Worm (Caenorhabditis elegans): ENCODE data around the gene F54D5.17.

The F54D5.17 gene

ce11 chrII:11544714-11545113 is 11.7 kb upstream of the F54D5.17 start, which contains the start of gene F54D5.9 (continued):
- TF ChIP-seq mcd-1 (GFP tag; IDR thresholded peaks at IDR 0.05): 0 out of 2 replicates have a peak, but pooled peaks have one; percentile 6
- no peak for TF ChIP-seq ztf-25 (GFP tag; IDR thresholded peaks at IDR 0.05)
- TF ChIP-seq lag-1 (GFP tag; IDR thresholded peaks at IDR 0.05): no peak
- TF ChIP-seq ceh-91 (GFP tag; IDR thresholded peaks at IDR 0.05): peak; percentile 61; the same call in 1 of the 2 replicates
- TF ChIP-seq ceh-79 (tag; optimal IDR thresholded peaks at IDR 0.05): no peak
- TF ChIP-seq F22D6.2 (tag; optimal IDR thresholded peaks at IDR 0.05): no peak
- peak; percentile 85 for TF ChIP-seq madf-6 (GFP tag; IDR thresholded peaks at IDR 0.05)
- peak; percentile 87 for TF ChIP-seq lsl-1 (GFP tag; optimal IDR thresholded peaks at IDR 0.05)
- TF ChIP-seq rcor-1 (GFP tag; IDR thresholded peaks at IDR 0.05): no peak; the same call in 1 of the 2 replicates
- TF ChIP-seq F33H1.4 (GFP tag; IDR thresholded peaks at IDR 0.05): peak; percentile 83
- no peak for TF ChIP-seq rpc-1 (optimal IDR thresholded peaks at IDR 0.05)
- TF ChIP-seq rpc-1 (tag; optimal IDR thresholded peaks at IDR 0.05): no peak
- no peak for TF ChIP-seq Y95B8A.8 (GFP tag; IDR thresholded peaks at IDR 0.05)
- no peak for TF ChIP-seq nhr-179 (tag; optimal IDR thresholded peaks at IDR 0.05)
- no peak for TF ChIP-seq Y53F4B.3 (GFP tag; IDR thresholded peaks at IDR 0.05)
- TF ChIP-seq nhr-120 (GFP tag; IDR thresholded peaks at IDR 0.05): no peak
- TF ChIP-seq nhr-27 (tag; optimal IDR thresholded peaks at IDR 0.05): no peak
- no peak for TF ChIP-seq Y53G8AR.9 (GFP tag; conservative IDR thresholded peaks at IDR 0.05)
- peak; percentile 36 for TF ChIP-seq dpl-1 (GFP tag; optimal IDR thresholded peaks at IDR 0.05)
- TF ChIP-seq somi-1 (GFP tag; optimal IDR thresholded peaks at IDR 0.05): no peak
- TF ChIP-seq hrde-1 (tag; optimal IDR thresholded peaks at IDR 0.05; ENCODE audit: borderline replicate concordance): no peak
- TF ChIP-seq snpc-3.4 (tag; optimal IDR thresholded peaks at IDR 0.05): peak; percentile 36
- no peak for TF ChIP-seq ceh-27 (GFP tag; optimal IDR thresholded peaks at IDR 0.05)
- peak; percentile 71 for TF ChIP-seq efl-1 (GFP tag; optimal IDR thresholded peaks at IDR 0.05)

- no peak for TF ChIP-seq mes-4 (tag; optimal IDR thresholded peaks at IDR 0.05)
- no peak for TF ChIP-seq nhr-179 (tag; optimal IDR thresholded peaks at IDR 0.05)
- TF ChIP-seq attf-3 (GFP tag; conservative IDR thresholded peaks at IDR 0.05): peak; percentile 80
- peak; percentile 79 for TF ChIP-seq rpc-1 (optimal IDR thresholded peaks at IDR 0.05)
- no peak for TF ChIP-seq rpc-1 (tag; optimal IDR thresholded peaks at IDR 0.05)
- no peak for TF ChIP-seq snpc-1.1 (tag; optimal IDR thresholded peaks at IDR 0.05; ENCODE audit: insufficient read depth)
- TF ChIP-seq repo-1 (tag; optimal IDR thresholded peaks at IDR 0.05): peak; percentile 91
- TF ChIP-seq lin-26 (GFP tag; IDR thresholded peaks at IDR 0.05): peak; percentile 75
- peak; percentile 74 for TF ChIP-seq snpc-3.4 (tag; optimal IDR thresholded peaks at IDR 0.05)
- peak; percentile 96 for TF ChIP-seq ztf-26 (tag; optimal IDR thresholded peaks at IDR 0.05)
- no peak for TF ChIP-seq sptf-2 (GFP tag; optimal IDR thresholded peaks at IDR 0.05)
- TF ChIP-seq K12H6.12 (tag; optimal IDR thresholded peaks at IDR 0.05): peak; percentile 95
- TF ChIP-seq zfh-2 (GFP tag; conservative IDR thresholded peaks at IDR 0.05): peak; percentile 86; the same call in 1 of the 2 replicates
- TF ChIP-seq nfyb-1 (GFP tag; IDR thresholded peaks at IDR 0.05): peak; percentile 97
- peak; percentile 98 for TF ChIP-seq ekl-4 (GFP tag; IDR thresholded peaks at IDR 0.05)
- peak; percentile 84 for TF ChIP-seq ztf-3 (GFP tag; optimal IDR thresholded peaks at IDR 0.05)
- no peak for TF ChIP-seq him-1 (tag; optimal IDR thresholded peaks at IDR 0.05)
- no peak for TF ChIP-seq ets-4 (GFP tag; optimal IDR thresholded peaks at IDR 0.05)
- TF ChIP-seq ZK185.1 (tag; optimal IDR thresholded peaks at IDR 0.05; ENCODE audit: poor library complexity, severe bottlenecking): peak; percentile 96
- TF ChIP-seq lin-54 (GFP tag; optimal IDR thresholded peaks at IDR 0.05): peak; percentile 93
- TF ChIP-seq sdz-38 (tag; optimal IDR thresholded peaks at IDR 0.05): no peak
- TF ChIP-seq bed-1 (GFP tag; IDR thresholded peaks at IDR 0.05): no peak
- peak; percentile 70 for TF ChIP-seq ama-1 (optimal IDR thresholded peaks at IDR 0.05)
- TF ChIP-seq ama-1 (GFP tag; optimal IDR thresholded peaks at IDR 0.05): peak in 1 of 2 experiments; percentile 28
- peak; percentile 67 for TF ChIP-seq snpc-1.3 (tag; optimal IDR thresholded peaks at IDR 0.05; ENCODE audit: insufficient read depth)
- peak; percentile 95 for TF ChIP-seq Y95B8A.8 (GFP tag; IDR thresholded peaks at IDR 0.05)
- TF ChIP-seq snpc-4 (GFP tag; optimal IDR thresholded peaks at IDR 0.05): peak; percentile 24
- peak in 3 of 4 experiments; percentile 53 to 82 (median 74) for TF ChIP-seq snpc-4 (tag; optimal IDR thresholded peaks at IDR 0.05)
Measured at ce11 chrII:11545299-11545951, 11.0 kb upstream of the F54D5.17 start, which contains the start of gene dnj-13. Gene dnj-13, plus strand, starts transcription at chrII:11545701.

All from whole organism, young adult.